Fruit fly (Drosophila melanogaster): ENCODE measurements around the gene CG14778.
A peak's percentile ranks its signal among the peaks of the same experiment; 100 is the strongest.

dm6 chrX:1512753-1513226, 45.5 kb downstream of the CG14778 start, which contains the start of gene CG14795:
- TF ChIP-seq cic (GFP tag; optimal IDR thresholded peaks at IDR 0.05) (peak; percentile 5), ovo (GFP tag; optimal IDR thresholded peaks at IDR 0.05) (peak; percentile 7), bab1 (GFP tag; optimal IDR thresholded peaks at IDR 0.05) (peak; percentile 83), Crg-1 (GFP tag; optimal IDR thresholded peaks at IDR 0.05) (no peak), Clk (GFP tag; optimal IDR thresholded peaks at IDR 0.05) (no peak), CG7045 (GFP tag; optimal IDR thresholded peaks at IDR 0.05) (no peak), CG1620 (GFP tag; optimal IDR thresholded peaks at IDR 0.05) (peak; percentile 0), CG12768 (GFP tag; optimal IDR thresholded peaks at IDR 0.05) (no peak), cnc (optimal IDR thresholded peaks at IDR 0.05) (no peak), pad (GFP tag; optimal IDR thresholded peaks at IDR 0.05) (peak; percentile 23), CG33017 (tag; optimal IDR thresholded peaks at IDR 0.05) (no peak)
